Worm (Caenorhabditis elegans) whole organism, L1 larva: ENCODE measurements around the gene arrd-3.

ENCODE experiments used
- blmp-1 ChIP-seq: fragments of 150-350 bp; optimal IDR thresholded peaks from 2 replicates; lab custom pipeline; 2014; ENCODE audit warnings: missing biosample characterization, missing genetic modification characterization
- lin-14 ChIP-seq: fragments of 200-800 bp; sonication (Bioruptor generic); optimal IDR thresholded peaks from 2 replicates; lab custom pipeline; 2018; ENCODE audit warnings: mild to moderate bottlenecking, missing genetic modification characterization, moderate library complexity, missing compliant biosample characterization
- skn-1 ChIP-seq: fragments of 150-350 bp; optimal IDR thresholded peaks from 2 replicates; lab custom pipeline; 2014; ENCODE audit warnings: missing biosample characterization, missing genetic modification characterization
- zag-1 ChIP-seq: fragments of 150-350 bp; optimal IDR thresholded peaks from 2 replicates; lab custom pipeline; 2014; ENCODE audit warnings: missing biosample characterization, missing genetic modification characterization

ce11 chrII:9412086-9412608 is at the start of gene arrd-3:
- TF ChIP-seq skn-1 (tag; lab: Kevin White, UChicago) (no peak), zag-1 (tag; lab: Kevin White, UChicago) (no peak), blmp-1 (no peak), lin-14 (GFP tag; lab: Kevin White, UChicago) (no peak)
